Worm (Caenorhabditis elegans) whole organism, young adult: ENCODE results near the gene cpsf-4.
A peak's percentile ranks its signal among the peaks of the same experiment; 100 is the strongest.

Source experiments
- B0019.2 ChIP-seq: fragments of 200-800 bp; sonication (Bioruptor generic); conservative IDR thresholded peaks from 2 replicates; pipeline ENCODE4 v1.3.6; 2022; ENCODE audit warnings: missing genetic modification reagents, missing genetic modification characterization, missing compliant biosample characterization
- F52B5.7 ChIP-seq: sonication (generic microtip); optimal IDR thresholded peaks from 2 replicates; lab custom pipeline; 2016; ENCODE audit warnings: mild to moderate bottlenecking, missing genetic modification characterization, missing compliant biosample characterization
- F57A8.1 ChIP-seq: fragments of 200-800 bp; sonication (Bioruptor generic); optimal IDR thresholded peaks from 2 replicates; lab custom pipeline; 2018; ENCODE audit warnings: mild to moderate bottlenecking, missing genetic modification characterization, moderate library complexity, missing compliant biosample characterization
- Y53F4B.3 ChIP-seq: fragments of 200-800 bp; sonication (Bioruptor generic); IDR thresholded peaks from 2 replicates; pipeline ENCODE4 v1.3.6; 2022; ENCODE audit warnings: missing genetic modification reagents, missing genetic modification characterization, missing compliant biosample characterization
- Y67H2A.10 ChIP-seq: fragments of 200-800 bp; sonication (Bioruptor generic); conservative IDR thresholded peaks from 2 replicates; pipeline ENCODE4 v1.3.6; 2022; ENCODE audit warnings: missing genetic modification reagents, missing genetic modification characterization, missing compliant biosample characterization
- akir-1 ChIP-seq: fragments of 200-800 bp; sonication (Bioruptor generic); optimal IDR thresholded peaks from 2 replicates; lab custom pipeline; 2018; ENCODE audit warnings: mild to moderate bottlenecking, missing genetic modification characterization, moderate library complexity, missing compliant biosample characterization
- aptf-3 ChIP-seq: fragments of 200-800 bp; sonication (Bioruptor generic); IDR thresholded peaks from 2 replicates; pipeline ENCODE4 v1.3.6; 2022; ENCODE audit warnings: missing genetic modification characterization, missing compliant biosample characterization
- bed-1 ChIP-seq: fragments of 200-800 bp; sonication (Bioruptor generic); IDR thresholded peaks from 2 replicates; pipeline ENCODE4 v1.3.6; 2022; ENCODE audit warnings: missing genetic modification reagents, missing genetic modification characterization, missing compliant biosample characterization
- cebp-1 ChIP-seq, 2 experiments: fragments of 200-800 bp in 1 of 2; sonication (Bioruptor generic) in 1 of 2; sonication (generic microtip) in 1 of 2; IDR thresholded peaks in 1 of 2; optimal IDR thresholded peaks in 1 of 2; 2 replicates each; pipeline versions ENCODE4 v1.3.6 to Lab custom; 2017 to 2022; ENCODE audit warnings: missing compliant biosample characterization in 2 of 2, missing genetic modification characterization in 2 of 2, mild to moderate bottlenecking in 1 of 2, missing genetic modification reagents in 1 of 2, moderate library complexity in 1 of 2
- cebp-2 ChIP-seq: fragments of 200-800 bp; sonication (Bioruptor generic); IDR thresholded peaks from 2 replicates; pipeline ENCODE4 v1.3.6; 2022; ENCODE audit warnings: missing genetic modification characterization, missing compliant biosample characterization
- ceh-100 ChIP-seq: fragments of 200-800 bp; sonication (Bioruptor generic); IDR thresholded peaks from 2 replicates; pipeline ENCODE4 v1.3.6; 2022; ENCODE audit warnings: missing genetic modification reagents, missing genetic modification characterization, missing compliant biosample characterization
- ceh-27 ChIP-seq: fragments of 200-800 bp; sonication (Bioruptor generic); optimal IDR thresholded peaks from 2 replicates; lab custom pipeline; 2018; ENCODE audit warnings: mild to moderate bottlenecking, missing genetic modification characterization, moderate library complexity, missing compliant biosample characterization
- dpff-1 ChIP-seq: sonication (generic microtip); optimal IDR thresholded peaks from 2 replicates; lab custom pipeline; 2017; ENCODE audit warnings: mild to moderate bottlenecking, missing genetic modification characterization, missing compliant biosample characterization
- egl-18 ChIP-seq: fragments of 200-800 bp; sonication (Bioruptor generic); IDR thresholded peaks from 2 replicates; pipeline ENCODE4 v1.3.6; 2022; ENCODE audit warnings: missing genetic modification reagents, missing genetic modification characterization, missing compliant biosample characterization
- egrh-3 ChIP-seq: fragments of 200-800 bp; sonication (Bioruptor generic); IDR thresholded peaks from 2 replicates; pipeline ENCODE4 v1.3.6; 2022; ENCODE audit warnings: missing genetic modification reagents, missing genetic modification characterization, missing compliant biosample characterization
- gei-17 ChIP-seq: fragments of 200-800 bp; sonication (Bioruptor generic); optimal IDR thresholded peaks from 2 replicates; lab custom pipeline; 2018; ENCODE audit warnings: mild to moderate bottlenecking, missing genetic modification characterization, missing compliant biosample characterization
- hmg-1.2 ChIP-seq: fragments of 200-800 bp; sonication (Bioruptor generic); IDR thresholded peaks from 2 replicates; pipeline ENCODE4 v1.3.6; 2022; ENCODE audit warnings: missing genetic modification reagents, missing genetic modification characterization, missing compliant biosample characterization
- hmg-20 ChIP-seq: fragments of 200-800 bp; sonication (Bioruptor generic); IDR thresholded peaks from 2 replicates; pipeline ENCODE4 v1.3.6; 2022; ENCODE audit warnings: missing genetic modification reagents, missing genetic modification characterization, missing compliant biosample characterization
- hsf-1 ChIP-seq: fragments of 200-800 bp; sonication (Bioruptor generic); IDR thresholded peaks from 2 replicates; pipeline ENCODE4 v1.3.6; 2022; ENCODE audit warnings: missing genetic modification reagents, missing genetic modification characterization, missing compliant biosample characterization
- lag-1 ChIP-seq: fragments of 200-800 bp; sonication (Bioruptor generic); IDR thresholded peaks from 2 replicates; pipeline ENCODE4 v1.3.6; 2022; ENCODE audit warnings: missing genetic modification reagents, missing genetic modification characterization, missing compliant biosample characterization
- let-526 ChIP-seq: fragments of 200-800 bp; sonication (Bioruptor generic); IDR thresholded peaks from 2 replicates; pipeline ENCODE4 v1.3.6; 2022; ENCODE audit warnings: missing genetic modification reagents, missing genetic modification characterization, missing compliant biosample characterization
- lin-40 ChIP-seq: sonication (generic microtip); optimal IDR thresholded peaks from 2 replicates; lab custom pipeline; 2016; ENCODE audit warnings: missing genetic modification characterization, mild to moderate bottlenecking, missing compliant biosample characterization, missing genotype, missing genetic modification reagents
- lsl-1 ChIP-seq: fragments of 200-800 bp; sonication (Bioruptor generic); optimal IDR thresholded peaks from 2 replicates; lab custom pipeline; 2018; ENCODE audit warnings: mild to moderate bottlenecking, missing genetic modification characterization, moderate library complexity, missing compliant biosample characterization
- madf-3 ChIP-seq: fragments of 200-800 bp; sonication (Bioruptor generic); IDR thresholded peaks from 2 replicates; pipeline ENCODE4 v1.3.6; 2022; ENCODE audit warnings: missing genetic modification reagents, missing genetic modification characterization, missing compliant biosample characterization
- madf-6 ChIP-seq: fragments of 200-800 bp; sonication (Bioruptor generic); IDR thresholded peaks from 2 replicates; pipeline ENCODE4 v1.3.6; 2022; ENCODE audit warnings: missing genetic modification reagents, missing genetic modification characterization, missing compliant biosample characterization
- madf-8 ChIP-seq: fragments of 200-800 bp; sonication (Bioruptor generic); conservative IDR thresholded peaks from 2 replicates; pipeline ENCODE4 v1.3.6; 2022; ENCODE audit warnings: missing genetic modification reagents, missing genetic modification characterization, missing compliant biosample characterization
- mel-28 ChIP-seq: sonication (generic microtip); optimal IDR thresholded peaks from 2 replicates; lab custom pipeline; 2016; ENCODE audit warnings: borderline replicate concordance, mild to moderate bottlenecking, missing genetic modification characterization, missing compliant biosample characterization
- mes-4 ChIP-seq: sonication (generic microtip); optimal IDR thresholded peaks from 2 replicates; lab custom pipeline; 2016; ENCODE audit warnings: missing genotype, missing genetic modification characterization, missing compliant biosample characterization
- nfya-1 ChIP-seq: sonication (generic microtip); optimal IDR thresholded peaks from 2 replicates; lab custom pipeline; 2017; ENCODE audit warnings: antibody characterized with exemption, missing compliant biosample characterization, missing genetic modification characterization, borderline replicate concordance; ENCODE audit not compliant: insufficient read depth
- nhr-80 ChIP-seq: sonication (generic microtip); optimal IDR thresholded peaks from 2 replicates; lab custom pipeline; 2016; ENCODE audit warnings: missing genetic modification characterization, missing compliant biosample characterization
- repo-1 ChIP-seq: sonication (generic microtip); optimal IDR thresholded peaks from 2 replicates; lab custom pipeline; 2017; ENCODE audit warnings: mild to moderate bottlenecking, missing genetic modification characterization, missing compliant biosample characterization
- rpc-1 ChIP-seq, 2 experiments: fragments of 150-350 bp in 1 of 2; sonication (generic microtip) in 1 of 2; optimal IDR thresholded peaks; 2 replicates each; lab custom pipeline; 2014 to 2018; ENCODE audit warnings: missing biosample characterization in 1 of 2, missing genetic modification characterization in 1 of 2, missing genetic modification reagents in 1 of 2, missing genotype in 1 of 2
- sea-2 ChIP-seq: fragments of 200-800 bp; sonication (Bioruptor generic); IDR thresholded peaks from 2 replicates; pipeline ENCODE4 v1.3.6; 2022; ENCODE audit warnings: missing genetic modification characterization, missing compliant biosample characterization
- somi-1 ChIP-seq: fragments of 200-800 bp; sonication (Bioruptor generic); optimal IDR thresholded peaks from 2 replicates; lab custom pipeline; 2018; ENCODE audit warnings: mild to moderate bottlenecking, missing genetic modification characterization, missing compliant biosample characterization
- sptf-2 ChIP-seq: fragments of 200-800 bp; sonication (Bioruptor generic); optimal IDR thresholded peaks from 2 replicates; lab custom pipeline; 2018; ENCODE audit warnings: mild to moderate bottlenecking, missing genetic modification characterization, missing compliant biosample characterization
- unc-62 ChIP-seq: fragments of 150-350 bp; optimal IDR thresholded peaks from 2 replicates; lab custom pipeline; 2014; ENCODE audit warnings: missing biosample characterization, missing genetic modification reagents, missing genetic modification characterization
- xnd-1 ChIP-seq: sonication (generic microtip); optimal IDR thresholded peaks from 2 replicates; lab custom pipeline; 2016; ENCODE audit warnings: missing genotype, missing genetic modification reagents, missing genetic modification characterization, missing compliant biosample characterization
- zfh-2 ChIP-seq: fragments of 200-800 bp; sonication (Bioruptor generic); conservative IDR thresholded peaks from 2 replicates; pipeline ENCODE4 v1.3.6; 2022; ENCODE audit warnings: missing genetic modification reagents, missing genetic modification characterization, missing compliant biosample characterization

Gene cpsf-4

ce11 chrIV:12108984-12109657 lies 15.9 kb upstream of the cpsf-4 start:
- 0 out of 2 replicates have a peak, but pooled peaks have one; percentile 24 for TF ChIP-seq egl-18 (GFP tag; lab: Robert Waterston, UW)
- TF ChIP-seq cebp-1 (GFP tag; IDR thresholded peaks at IDR 0.05; lab: Robert Waterston, UW), result no peak
- no peak for TF ChIP-seq cebp-1 (tag; optimal IDR thresholded peaks at IDR 0.05; lab: Kevin White, UChicago)
- no peak for TF ChIP-seq dpff-1 (tag; lab: Kevin White, UChicago)
- TF ChIP-seq nfya-1 (tag; lab: Kevin White, UChicago), result no peak
- 0 out of 2 replicates have a peak, but pooled peaks have one; percentile 3 for TF ChIP-seq egrh-3 (GFP tag; lab: Robert Waterston, UW)
- TF ChIP-seq lag-1 (GFP tag; lab: Robert Waterston, UW), result no peak
- no peak for TF ChIP-seq madf-6 (GFP tag; lab: Robert Waterston, UW)
- no peak for TF ChIP-seq unc-62 (GFP tag; lab: Kevin White, UChicago)
- TF ChIP-seq lin-40, result peak; percentile 7
- TF ChIP-seq zfh-2 (GFP tag; lab: Robert Waterston, UW), result peak; percentile 76; the same call in 1 of the 2 replicates
- TF ChIP-seq B0019.2 (GFP tag; lab: Robert Waterston, UW), result no peak
- no peak for TF ChIP-seq Y67H2A.10 (GFP tag; lab: Robert Waterston, UW)
- TF ChIP-seq madf-3 (GFP tag; lab: Robert Waterston, UW), result no peak
- no peak for TF ChIP-seq lsl-1 (GFP tag; lab: Kevin White, UChicago)
- TF ChIP-seq F57A8.1, result no peak
- TF ChIP-seq gei-17, result no peak
- 0 out of 2 replicates have a peak, but pooled peaks have one; percentile 56 for TF ChIP-seq hsf-1 (GFP tag; lab: Robert Waterston, UW)
- TF ChIP-seq cebp-2 (GFP tag; lab: Robert Waterston, UW), result peak; percentile 55; the same call in 1 of the 2 replicates
- no peak for TF ChIP-seq madf-8 (GFP tag; lab: Robert Waterston, UW)

- TF ChIP-seq Y53F4B.3 (GFP tag; lab: Robert Waterston, UW) (no peak), sptf-2 (GFP tag; lab: Kevin White, UChicago) (no peak)
Measured at ce11 chrIV:12105558-12105957, 12.3 kb upstream of the cpsf-4 start, which contains the start of gene M18.3. M18.3 (plus strand) TSS chrIV:12105858.

ce11 chrIV:12096479-12096878 lies 3.2 kb upstream of the cpsf-4 start, which contains the start of gene mon-2:
mon-2 (plus strand) TSS chrIV:12096779.
- TF ChIP-seq ceh-27 (GFP tag; lab: Kevin White, UChicago) (no peak), aptf-3 (no peak), mes-4 (tag; lab: Kevin White, UChicago) (no peak)

- TF ChIP-seq rpc-1 (optimal IDR thresholded peaks at IDR 0.05; lab: Kevin White, UChicago) (no peak), rpc-1 (tag; optimal IDR thresholded peaks at IDR 0.05; lab: Kevin White, UChicago) (no peak), ceh-100 (GFP tag; lab: Robert Waterston, UW) (no peak), repo-1 (tag; lab: Kevin White, UChicago) (no peak), egl-18 (GFP tag; lab: Robert Waterston, UW) (no peak), bed-1 (no peak), somi-1 (GFP tag; lab: Kevin White, UChicago) (no peak), madf-6 (GFP tag; lab: Robert Waterston, UW) (no peak), F52B5.7 (tag; lab: Kevin White, UChicago) (no peak), xnd-1 (tag; lab: Kevin White, UChicago) (no peak), nhr-80 (tag; lab: Kevin White, UChicago) (no peak), mel-28 (tag; lab: Kevin White, UChicago) (no peak), lin-40 (no peak), hmg-1.2 (no peak), let-526 (GFP tag; lab: Robert Waterston, UW) (no peak), hmg-20 (GFP tag; lab: Robert Waterston, UW) (no peak), ceh-27 (GFP tag; lab: Kevin White, UChicago) (no peak), sea-2 (no peak), akir-1 (GFP tag; lab: Kevin White, UChicago) (no peak)
- TF ChIP-seq, all 124 proteins: peak for 0
Measured at ce11 chrIV:12093819-12094218, 574 bp upstream of the cpsf-4 start, which contains the start of gene F11A10.5. F11A10.5 (plus strand) TSS chrIV:12094119.
